Fruit fly (Drosophila melanogaster): ENCODE results near the gene Rpn13R.

The Rpn13R gene

DNA sequence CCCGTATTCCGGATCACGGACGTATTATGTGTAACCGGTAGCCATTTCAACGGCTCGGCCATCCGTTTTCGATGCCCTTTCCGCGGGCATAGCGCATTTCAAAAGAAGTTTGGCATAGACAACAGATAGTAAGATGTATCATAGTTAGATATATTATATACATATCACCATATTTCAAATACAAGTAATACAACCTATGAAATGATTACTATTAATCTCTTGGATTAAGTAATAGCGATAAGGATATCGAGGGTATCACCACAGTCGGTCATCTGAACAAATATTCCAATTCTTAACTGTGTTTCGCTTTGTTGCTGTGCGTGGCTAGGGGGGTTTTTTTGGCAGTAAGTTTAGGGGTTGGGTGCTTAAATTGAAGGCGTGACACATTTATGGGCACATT lies 36.1 kb upstream of the Rpn13R start:
- no peak for TF ChIP-seq CG4318 (GFP tag; optimal IDR thresholded peaks at IDR 0.05)
- TF ChIP-seq CG11294 (GFP tag; IDR thresholded peaks at IDR 0.05) = no peak
- peak; percentile 55 for TF ChIP-seq Eip78C (GFP tag)
- TF ChIP-seq esn (GFP tag; optimal IDR thresholded peaks at IDR 0.05) = no peak

DNA sequence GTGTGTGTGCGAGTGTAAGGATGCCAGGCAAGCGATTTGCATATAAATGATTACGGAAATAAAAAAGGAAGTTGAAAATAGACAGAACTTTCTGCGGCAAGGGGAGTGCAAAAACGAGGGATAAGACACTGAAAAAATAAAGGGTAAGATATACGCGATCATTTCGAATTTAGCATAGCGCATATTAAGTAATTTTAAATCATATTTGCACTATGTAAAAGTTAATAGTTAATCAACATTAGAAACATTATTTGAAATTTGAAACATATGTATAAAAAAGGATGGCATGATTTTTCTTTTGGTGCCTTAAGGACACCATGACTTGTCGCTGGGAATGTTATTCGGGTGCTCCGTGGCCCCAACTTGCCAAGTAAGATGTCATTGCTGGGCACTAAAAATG lies 18.6 kb upstream of the Rpn13R start:
- TF ChIP-seq CG6854 (GFP tag; optimal IDR thresholded peaks at IDR 0.05) (no peak), dac (GFP tag; optimal IDR thresholded peaks at IDR 0.05) (no peak), Lpt (GFP tag; optimal IDR thresholded peaks at IDR 0.05) (no peak), net (GFP tag; optimal IDR thresholded peaks at IDR 0.05) (no peak), CG11294 (GFP tag; IDR thresholded peaks at IDR 0.05) (no peak), Hr38 (GFP tag; optimal IDR thresholded peaks at IDR 0.05) (no peak), fd85E (GFP tag; optimal IDR thresholded peaks at IDR 0.05) (no peak)

DNA sequence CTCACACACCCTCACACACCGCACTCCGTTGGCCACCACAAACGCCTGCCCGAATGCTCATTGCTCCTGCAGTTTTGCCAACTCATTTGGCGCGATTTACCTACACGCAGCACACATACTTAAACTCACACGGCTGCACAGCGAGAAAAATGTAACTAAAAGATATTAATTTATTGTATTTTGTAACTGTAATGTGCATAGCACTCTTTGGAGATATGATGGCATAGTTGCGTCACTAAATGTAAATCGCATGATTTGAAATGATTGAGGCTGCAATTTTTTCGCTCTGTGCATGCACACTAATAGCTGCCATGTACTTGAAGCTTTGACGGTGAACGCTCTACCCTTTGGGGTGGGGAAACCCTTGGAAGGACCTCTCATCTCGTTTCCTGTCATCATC lies 12.1 kb downstream of the Rpn13R start:
- TF ChIP-seq spab (GFP tag; optimal IDR thresholded peaks at IDR 0.05) = no peak
- TF ChIP-seq eg (GFP tag; IDR thresholded peaks at IDR 0.05) = peak; percentile 35; the same call in 1 of the 3 replicates
- TF ChIP-seq Eip75B (GFP tag; optimal IDR thresholded peaks at IDR 0.05) = peak; percentile 1
- TF ChIP-seq CG6163 (GFP tag; IDR thresholded peaks at IDR 0.05) = peak; percentile 51; the same call in 1 of the 3 replicates
- no peak for TF ChIP-seq Blimp-1 (GFP tag; optimal IDR thresholded peaks at IDR 0.05)
- TF ChIP-seq svp (GFP tag) = peak; percentile 45
- no peak for TF ChIP-seq dsx (GFP tag; optimal IDR thresholded peaks at IDR 0.05; ENCODE audit: poor library complexity, severe bottlenecking)
- peak; percentile 12 for TF ChIP-seq CG10669 (GFP tag; optimal IDR thresholded peaks at IDR 0.05)
- no peak for TF ChIP-seq net (GFP tag; optimal IDR thresholded peaks at IDR 0.05)
- TF ChIP-seq OdsH (GFP tag; optimal IDR thresholded peaks at IDR 0.05) = no peak
- TF ChIP-seq Ets21C (GFP tag; optimal IDR thresholded peaks at IDR 0.05) = no peak
- peak; percentile 0 for TF ChIP-seq CG3032 (tag; optimal IDR thresholded peaks at IDR 0.05)
- no peak for TF ChIP-seq Met (GFP tag; optimal IDR thresholded peaks at IDR 0.05)
- TF ChIP-seq esn (GFP tag; optimal IDR thresholded peaks at IDR 0.05) = no peak
- TF ChIP-seq CG15336 (GFP tag; IDR thresholded peaks at IDR 0.05) = peak; percentile 41; the same call in 1 of the 2 replicates
- TF ChIP-seq CG11902 (GFP tag; optimal IDR thresholded peaks at IDR 0.05) = no peak
- peak; percentile 18 for TF ChIP-seq pdm3 (GFP tag; optimal IDR thresholded peaks at IDR 0.05)
- TF ChIP-seq Sox102F (GFP tag; optimal IDR thresholded peaks at IDR 0.05) = no peak
- TF ChIP-seq CG11762 (GFP tag; optimal IDR thresholded peaks at IDR 0.05; ENCODE audit: insufficient read depth) = no peak
- TF ChIP-seq CG32006 (GFP tag; optimal IDR thresholded peaks at IDR 0.05) = peak; percentile 30
- TF ChIP-seq Hr4 (GFP tag; optimal IDR thresholded peaks at IDR 0.05) = peak; percentile 16
- peak; percentile 44 for TF ChIP-seq Eip78C (GFP tag)
- no peak for TF ChIP-seq Smox (GFP tag; optimal IDR thresholded peaks at IDR 0.05)
- TF ChIP-seq achi (GFP tag; optimal IDR thresholded peaks at IDR 0.05) = no peak
- TF ChIP-seq CG8119 (GFP tag; IDR thresholded peaks at IDR 0.05) = 0 out of 3 replicates have a peak, but pooled peaks have one; percentile 29
- TF ChIP-seq topi (GFP tag; optimal IDR thresholded peaks at IDR 0.05) = no peak
- TF ChIP-seq Gug (GFP tag; IDR thresholded peaks at IDR 0.05) = no peak
- peak; percentile 1 for TF ChIP-seq CG10631 (GFP tag; optimal IDR thresholded peaks at IDR 0.05)
- TF ChIP-seq CG11294 (GFP tag; IDR thresholded peaks at IDR 0.05) = 0 out of 2 replicates have a peak, but pooled peaks have one; percentile 10
- no peak for TF ChIP-seq Sox15 (GFP tag; optimal IDR thresholded peaks at IDR 0.05)
- no peak for TF ChIP-seq CG4318 (GFP tag; optimal IDR thresholded peaks at IDR 0.05)
- TF ChIP-seq ss (GFP tag; optimal IDR thresholded peaks at IDR 0.05) = peak in 1 of 2 experiments; percentile 1
- TF ChIP-seq CG8632 (GFP tag; optimal IDR thresholded peaks at IDR 0.05) = no peak
- TF ChIP-seq Sox14 (GFP tag; optimal IDR thresholded peaks at IDR 0.05) = no peak
- TF ChIP-seq dac (GFP tag; optimal IDR thresholded peaks at IDR 0.05) = no peak
- TF ChIP-seq CG31627 (GFP tag; optimal IDR thresholded peaks at IDR 0.05) = no peak
